Fruit fly (Drosophila melanogaster): ENCODE measurements around the gene CG3156.

The CG3156 gene

DNA sequence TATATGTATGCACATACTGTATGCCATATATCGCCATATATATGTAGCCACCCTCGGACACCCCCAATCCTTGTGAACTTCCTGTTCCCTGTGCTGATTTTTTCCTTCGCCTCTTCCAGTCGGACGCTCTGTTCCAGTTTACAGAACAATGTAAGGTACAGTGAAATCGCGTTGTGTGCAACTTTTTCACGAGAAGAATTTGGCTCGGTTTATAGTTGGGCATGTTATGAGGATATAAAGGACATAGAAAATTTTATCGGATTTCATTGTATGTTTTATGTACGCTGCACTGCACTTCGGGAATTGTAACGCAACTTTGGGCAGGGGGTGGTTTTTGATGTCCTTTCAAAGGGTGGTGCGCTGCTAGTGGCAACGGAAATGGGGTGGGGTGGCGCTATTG, 36.7 kb downstream of the CG3156 start (continued):
- TF ChIP-seq grn (GFP tag; optimal IDR thresholded peaks at IDR 0.05) (no peak), Hand (GFP tag; optimal IDR thresholded peaks at IDR 0.05) (no peak), CG4854 (GFP tag; optimal IDR thresholded peaks at IDR 0.05) (no peak), mam (GFP tag; optimal IDR thresholded peaks at IDR 0.05) (no peak), pb (GFP tag; optimal IDR thresholded peaks at IDR 0.05) (no peak), Lpt (GFP tag; optimal IDR thresholded peaks at IDR 0.05) (no peak), sens-2 (GFP tag; IDR thresholded peaks at IDR 0.05) (no peak), CTCF (GFP tag; optimal IDR thresholded peaks at IDR 0.05) (no peak), CG18764 (GFP tag; optimal IDR thresholded peaks at IDR 0.05) (no peak), CG6272 (GFP tag; IDR thresholded peaks at IDR 0.05) (no peak), CG16815 (GFP tag; optimal IDR thresholded peaks at IDR 0.05) (no peak), lov (optimal IDR thresholded peaks at IDR 0.05) (no peak), lov (GFP tag; IDR thresholded peaks at IDR 0.05) (no peak), br (optimal IDR thresholded peaks at IDR 0.05) (no peak), CG2120 (GFP tag; optimal IDR thresholded peaks at IDR 0.05) (peak; percentile 52), E2f2 (GFP tag; IDR thresholded peaks at IDR 0.05) (no peak), her (GFP tag; optimal IDR thresholded peaks at IDR 0.05) (no peak), knrl (GFP tag; IDR thresholded peaks at IDR 0.05; ENCODE audit: partially characterized antibody) (no peak), CG17186 (GFP tag; optimal IDR thresholded peaks at IDR 0.05) (no peak), YL-1 (GFP tag; optimal IDR thresholded peaks at IDR 0.05) (no peak), CG2875 (GFP tag; optimal IDR thresholded peaks at IDR 0.05) (no peak), CG3407 (GFP tag; optimal IDR thresholded peaks at IDR 0.05) (no peak), z (GFP tag; IDR thresholded peaks at IDR 0.05) (no peak), CG8388 (GFP tag; optimal IDR thresholded peaks at IDR 0.05) (no peak), MTF-1 (GFP tag; optimal IDR thresholded peaks at IDR 0.05; ENCODE audit: borderline replicate concordance) (no peak), chif (GFP tag; optimal IDR thresholded peaks at IDR 0.05) (no peak), CG8765 (GFP tag; IDR thresholded peaks at IDR 0.05) (no peak), CG15269 (tag; optimal IDR thresholded peaks at IDR 0.05) (peak; percentile 2), CG16813 (GFP tag; IDR thresholded peaks at IDR 0.05; ENCODE audit: partially characterized antibody) (no peak), CG15601 (tag; optimal IDR thresholded peaks at IDR 0.05) (no peak), CG14667 (GFP tag; IDR thresholded peaks at IDR 0.05) (no peak), ci (GFP tag; IDR thresholded peaks at IDR 0.05) (peak; percentile 41; the same call in 1 of the 3 replicates), B-H1 (GFP tag; IDR thresholded peaks at IDR 0.05) (no peak), sens (GFP tag) (peak; percentile 85), CG9609 (GFP tag; optimal IDR thresholded peaks at IDR 0.05) (no peak), en (GFP tag; optimal IDR thresholded peaks at IDR 0.05) (no peak), aop (GFP tag; IDR thresholded peaks at IDR 0.05) (no peak), fd3F (GFP tag; optimal IDR thresholded peaks at IDR 0.05) (no peak), ap (GFP tag; IDR thresholded peaks at IDR 0.05) (no peak), Meics (GFP tag; optimal IDR thresholded peaks at IDR 0.05) (no peak), Nf-YB (GFP tag; optimal IDR thresholded peaks at IDR 0.05) (no peak), CG32532 (GFP tag; IDR thresholded peaks at IDR 0.05) (0 out of 2 replicates have a peak, but pooled peaks have one; percentile 22), CG43689 (GFP tag; IDR thresholded peaks at IDR 0.05) (no peak), CG2712 (tag; optimal IDR thresholded peaks at IDR 0.05) (peak; percentile 7), pan (optimal IDR thresholded peaks at IDR 0.05) (no peak), pan (GFP tag; optimal IDR thresholded peaks at IDR 0.05 in 1 of 2, IDR thresholded peaks at IDR 0.05 in 1 of 2) (no peak), dm (GFP tag; optimal IDR thresholded peaks at IDR 0.05) (no peak), CG10366 (GFP tag; IDR thresholded peaks at IDR 0.05) (no peak), Myb (GFP tag; optimal IDR thresholded peaks at IDR 0.05) (no peak), CG1024 (GFP tag; IDR thresholded peaks at IDR 0.05) (no peak), tx (GFP tag; optimal IDR thresholded peaks at IDR 0.05) (no peak), lilli (GFP tag; optimal IDR thresholded peaks at IDR 0.05) (peak; percentile 26), Spps (tag; optimal IDR thresholded peaks at IDR 0.05) (no peak), CG1529 (GFP tag; optimal IDR thresholded peaks at IDR 0.05) (no peak), CG7556 (GFP tag; optimal IDR thresholded peaks at IDR 0.05) (peak; percentile 3)

All from whole organism, embryonic.